Fruit fly (Drosophila melanogaster) whole organism, embryonic: ENCODE results near the gene ocn.

Experiments used
- BEAF-32 ChIP-seq: fragments of 200-800 bp; sonication (Bioruptor generic); optimal IDR thresholded peaks from 3 replicates; lab custom pipeline; 2017; ENCODE audit warnings: missing biosample characterization, missing genetic modification characterization, mild to moderate bottlenecking, moderate library complexity, missing genetic modification reagents
- BtbVII ChIP-seq: fragments of 200-800 bp; sonication (Bioruptor generic); optimal IDR thresholded peaks from 3 replicates; lab custom pipeline; 2017; ENCODE audit warnings: missing biosample characterization, mild to moderate bottlenecking, missing genetic modification characterization
- CG11504 ChIP-seq: fragments of 200-800 bp; sonication (Bioruptor generic); optimal IDR thresholded peaks from 3 replicates; lab custom pipeline; 2019; ENCODE audit warnings: missing biosample characterization, mild to moderate bottlenecking, missing genetic modification characterization, moderate library complexity
- CG12236 ChIP-seq: fragments of 200-800 bp; sonication (Bioruptor generic); optimal IDR thresholded peaks from 2 replicates; lab custom pipeline; 2016; ENCODE audit warnings: missing biosample characterization, missing genetic modification characterization
- CG12391 ChIP-seq: fragments of 200-800 bp; sonication (Bioruptor generic); optimal IDR thresholded peaks from 3 replicates; lab custom pipeline; 2018; ENCODE audit warnings: missing biosample characterization, mild to moderate bottlenecking, missing genetic modification characterization, moderate library complexity
- CG14014 ChIP-seq: fragments of 200-800 bp; sonication (Bioruptor generic); IDR thresholded peaks from 2 replicates; pipeline ENCODE4 v1.3.6; 2022; ENCODE audit warnings: missing biosample characterization, missing genetic modification characterization
- CG14050 ChIP-seq: fragments of 200-800 bp; sonication (Bioruptor generic); IDR thresholded peaks from 3 replicates; pipeline ENCODE4 v1.3.6; 2022; ENCODE audit warnings: missing biosample characterization, missing genetic modification characterization
- CG14710 ChIP-seq: fragments of 200-800 bp; sonication (Bioruptor generic); optimal IDR thresholded peaks from 3 replicates; lab custom pipeline; 2019; ENCODE audit warnings: missing biosample characterization, mild to moderate bottlenecking, missing genetic modification characterization, moderate library complexity
- CG15269 ChIP-seq: fragments of 200-800 bp; sonication (Bioruptor generic); optimal IDR thresholded peaks from 2 replicates; lab custom pipeline; 2018; ENCODE audit warnings: missing biosample characterization, mild to moderate bottlenecking, missing genetic modification characterization, moderate library complexity
- CG16813 ChIP-seq: fragments of 200-800 bp; sonication (Bioruptor generic); IDR thresholded peaks from 3 replicates; pipeline ENCODE4 v1.3.6; 2022; ENCODE audit warnings: missing biosample characterization, missing genetic modification characterization; ENCODE audit not compliant: partially characterized antibody
- CG18599 ChIP-seq: fragments of 200-800 bp; sonication (Bioruptor generic); optimal IDR thresholded peaks from 3 replicates; lab custom pipeline; 2017; ENCODE audit warnings: missing biosample characterization, missing genetic modification characterization, mild to moderate bottlenecking, moderate library complexity, missing genetic modification reagents
- CG2199 ChIP-seq: fragments of 200-800 bp; sonication (Bioruptor generic); IDR thresholded peaks from 3 replicates; pipeline ENCODE4 v1.3.6; 2022; ENCODE audit warnings: missing biosample characterization, missing genetic modification characterization
- CG2202 ChIP-seq: fragments of 200-800 bp; sonication (Bioruptor generic); optimal IDR thresholded peaks from 2 replicates; lab custom pipeline; 2018; ENCODE audit warnings: missing biosample characterization, mild to moderate bottlenecking, missing genetic modification characterization
- CG32532 ChIP-seq: fragments of 200-800 bp; sonication (Bioruptor generic); IDR thresholded peaks from 2 replicates; pipeline ENCODE4 v1.3.6; 2022; ENCODE audit warnings: missing biosample characterization, missing genetic modification characterization
- CG3995 ChIP-seq: fragments of 200-800 bp; sonication (Bioruptor generic); optimal IDR thresholded peaks from 3 replicates; lab custom pipeline; 2016; ENCODE audit warnings: missing biosample characterization, missing genetic modification characterization
- CG4617 ChIP-seq: fragments of 200-800 bp; sonication (Bioruptor generic); optimal IDR thresholded peaks from 3 replicates; lab custom pipeline; 2016; ENCODE audit warnings: missing biosample characterization, missing genetic modification characterization, borderline replicate concordance
- CG4820 ChIP-seq: fragments of 200-800 bp; sonication (Bioruptor generic); optimal IDR thresholded peaks from 3 replicates; lab custom pipeline; 2016; ENCODE audit warnings: missing biosample characterization, missing genetic modification characterization
- CG6683 ChIP-seq: fragments of 200-800 bp; sonication (Bioruptor generic); optimal IDR thresholded peaks from 2 replicates; lab custom pipeline; 2017; ENCODE audit warnings: missing biosample characterization, mild to moderate bottlenecking, missing genetic modification characterization, missing genetic modification reagents
- CG6791 ChIP-seq: fragments of 200-800 bp; sonication (Bioruptor generic); IDR thresholded peaks from 3 replicates; pipeline ENCODE4 v1.3.6; 2022; ENCODE audit warnings: missing biosample characterization, missing genetic modification characterization; ENCODE audit not compliant: partially characterized antibody
- CG6813 ChIP-seq: fragments of 200-800 bp; sonication (Bioruptor generic); optimal IDR thresholded peaks from 2 replicates; lab custom pipeline; 2017; ENCODE audit warnings: missing biosample characterization, missing genetic modification characterization, mild to moderate bottlenecking, moderate library complexity, missing genetic modification reagents
- CG8478 ChIP-seq: fragments of >200 bp; optimal IDR thresholded peaks from 2 replicates; lab custom pipeline; 2018
- CG8924 ChIP-seq: fragments of 200-800 bp; optimal IDR thresholded peaks from 3 replicates; lab custom pipeline; 2019; ENCODE audit warnings: missing biosample characterization, mild to moderate bottlenecking, missing genetic modification characterization, moderate library complexity
- Chrac-16 ChIP-seq: fragments of 200-800 bp; sonication (Bioruptor generic); optimal IDR thresholded peaks from 3 replicates; lab custom pipeline; 2016; ENCODE audit warnings: missing biosample characterization, missing genetic modification characterization
- Dek ChIP-seq: fragments of 200-800 bp; sonication (Bioruptor generic); optimal IDR thresholded peaks from 3 replicates; lab custom pipeline; 2019; ENCODE audit warnings: missing biosample characterization, mild to moderate bottlenecking, missing genetic modification characterization, moderate library complexity
- Dref ChIP-seq: fragments of 200-800 bp; sonication (Bioruptor generic); IDR thresholded peaks from 2 replicates; pipeline ENCODE4 v1.3.6; 2022; ENCODE audit warnings: missing biosample characterization, missing genetic modification characterization
- Drgx ChIP-seq: fragments of 200-800 bp; sonication (Bioruptor generic); IDR thresholded peaks from 2 replicates; pipeline ENCODE4 v1.3.6; 2022; ENCODE audit warnings: missing biosample characterization, missing genetic modification characterization
- E2f1 ChIP-seq: fragments of 200-800 bp; sonication (Bioruptor generic); IDR thresholded peaks from 2 replicates; pipeline ENCODE4 v1.3.6; 2022; ENCODE audit warnings: missing biosample characterization, missing genetic modification characterization
- Ets65A ChIP-seq: fragments of 200-800 bp; sonication (Bioruptor generic); peaks from one replicate; lab custom pipeline; 2016; ENCODE audit warnings: missing biosample characterization, missing genetic modification characterization
- Hmr ChIP-seq: fragments of 200-800 bp; sonication (Bioruptor generic); optimal IDR thresholded peaks from 3 replicates; lab custom pipeline; 2017; ENCODE audit warnings: mild to moderate bottlenecking, missing biosample characterization, missing genetic modification reagents, missing genetic modification characterization
- Rx ChIP-seq: fragments of 200-800 bp; sonication (Bioruptor generic); IDR thresholded peaks from 2 replicates; pipeline ENCODE4 v1.3.6; 2022; ENCODE audit warnings: missing biosample characterization, missing genetic modification characterization
- Trl ChIP-seq, 3 experiments: fragments of >200 bp in 2 of 3; fragments of 200-800 bp in 1 of 3; sonication (Bioruptor generic) in 1 of 3; optimal IDR thresholded peaks; 2 replicates in 1 of 3; 3 replicates in 2 of 3; lab custom pipeline; 2016 to 2017; ENCODE audit warnings: missing biosample characterization in 1 of 3, missing genetic modification characterization in 1 of 3
- bowl ChIP-seq: fragments of 200-800 bp; sonication (Bioruptor generic); IDR thresholded peaks from 2 replicates; pipeline ENCODE4 v1.3.6; 2022; ENCODE audit warnings: missing biosample characterization, missing genetic modification characterization
- corto ChIP-seq: fragments of 200-800 bp; sonication (Bioruptor generic); optimal IDR thresholded peaks from 2 replicates; lab custom pipeline; 2016; ENCODE audit warnings: missing biosample characterization, mild to moderate bottlenecking, missing genetic modification characterization, moderate library complexity
- da ChIP-seq: fragments of 200-800 bp; sonication (Bioruptor generic); optimal IDR thresholded peaks from 2 replicates; lab custom pipeline; 2016; ENCODE audit warnings: missing biosample characterization, missing genetic modification characterization
- fd64A ChIP-seq: fragments of 200-800 bp; sonication (Bioruptor generic); optimal IDR thresholded peaks from 3 replicates; lab custom pipeline; 2018; ENCODE audit warnings: missing biosample characterization, mild to moderate bottlenecking, missing genetic modification characterization
- ftz-f1 ChIP-seq: fragments of 200-800 bp; sonication (Bioruptor generic); optimal IDR thresholded peaks from 2 replicates; lab custom pipeline; 2016; ENCODE audit warnings: missing biosample characterization, missing genetic modification characterization
- hbn ChIP-seq: fragments of 200-800 bp; sonication (Bioruptor generic); IDR thresholded peaks from 2 replicates; pipeline ENCODE4 v1.3.6; 2022; ENCODE audit warnings: missing biosample characterization, missing genetic modification characterization; ENCODE audit not compliant: partially characterized antibody
- odd ChIP-seq: fragments of 200-800 bp; sonication (Bioruptor generic); optimal IDR thresholded peaks from 2 replicates; lab custom pipeline; 2017; ENCODE audit warnings: missing biosample characterization, mild to moderate bottlenecking, missing genetic modification characterization
- pros ChIP-seq: fragments of 200-800 bp; sonication (Bioruptor generic); optimal IDR thresholded peaks from 3 replicates; lab custom pipeline; 2019; ENCODE audit warnings: missing biosample characterization, mild to moderate bottlenecking, missing genetic modification characterization, moderate library complexity
- sisA ChIP-seq: fragments of 200-800 bp; sonication (Bioruptor generic); IDR thresholded peaks from 2 replicates; pipeline ENCODE4 v1.3.6; 2022; ENCODE audit warnings: missing biosample characterization, missing genetic modification characterization
- sob ChIP-seq: fragments of 200-800 bp; sonication (Bioruptor generic); IDR thresholded peaks from 2 replicates; pipeline ENCODE4 v1.3.6; 2022; ENCODE audit warnings: missing biosample characterization, missing genetic modification characterization
- toy ChIP-seq: fragments of 200-800 bp; sonication (Bioruptor generic); IDR thresholded peaks from 2 replicates; pipeline ENCODE4 v1.3.6; 2022; ENCODE audit warnings: missing biosample characterization, missing genetic modification characterization
- trem ChIP-seq: fragments of 200-800 bp; optimal IDR thresholded peaks from 3 replicates; lab custom pipeline; 2019; ENCODE audit warnings: missing biosample characterization, mild to moderate bottlenecking, missing genetic modification characterization, moderate library complexity
- vvl ChIP-seq: fragments of 200-800 bp; sonication (Bioruptor generic); IDR thresholded peaks from 2 replicates; pipeline ENCODE4 v1.3.6; 2022; ENCODE audit warnings: missing biosample characterization, missing genetic modification characterization
- zfh1 ChIP-seq: fragments of 200-800 bp; sonication (Bioruptor generic); IDR thresholded peaks from 3 replicates; pipeline ENCODE4 v1.3.6; 2022; ENCODE audit warnings: missing biosample characterization, missing genetic modification characterization

Gene ocn

dm6 chr3R:30022452-30023028 is 15.0 kb downstream of the ocn start, which contains the start of the genes RpS28a and Axn (continued):
- TF ChIP-seq ftz-f1 (GFP tag; lab: Kevin White, UChicago) (peak; percentile 98), sisA (GFP tag; lab: Robert Waterston, UW) (peak; percentile 33; the same call in 1 of the 2 replicates), trem (tag; lab: Kevin White, UChicago) (peak; percentile 99), CG14014 (GFP tag; lab: Robert Waterston, UW) (no peak), E2f1 (GFP tag; lab: Robert Waterston, UW) (no peak)
- TF ChIP-seq, all 482 proteins: peak for 110

- TF ChIP-seq Drgx (GFP tag; lab: Robert Waterston, UW) (peak; percentile 46), Rx (0 out of 2 replicates have a peak, but pooled peaks have one; percentile 20), pros (GFP tag; lab: Kevin White, UChicago) (peak; percentile 62), zfh1 (GFP tag; lab: Robert Waterston, UW) (0 out of 3 replicates have a peak, but pooled peaks have one; percentile 33), CG14050 (no peak), CG16813 (GFP tag; lab: Robert Waterston, UW) (peak; percentile 79), corto (GFP tag; lab: Kevin White, UChicago) (no peak), CG12391 (peak; percentile 6), Chrac-16 (GFP tag; lab: Kevin White, UChicago) (no peak), CG4820 (GFP tag; lab: Kevin White, UChicago) (no peak), Dek (tag; lab: Kevin White, UChicago) (peak; percentile 43), hbn (GFP tag; lab: Robert Waterston, UW) (peak; percentile 89), CG15269 (no peak), CG6791 (GFP tag; lab: Robert Waterston, UW) (peak; percentile 86), CG8478 (lab: Kevin White, UChicago) (peak; percentile 58), sob (GFP tag; lab: Robert Waterston, UW) (peak; percentile 37; the same call in 1 of the 2 replicates), da (GFP tag; lab: Kevin White, UChicago) (peak; percentile 23), CG6683 (peak; percentile 10), CG3995 (GFP tag; lab: Kevin White, UChicago) (peak; percentile 3), bowl (GFP tag; lab: Robert Waterston, UW) (peak; percentile 53; the same call in 1 of the 2 replicates), Trl (optimal IDR thresholded peaks at IDR 0.05; lab: Kevin White, UChicago) (peak; percentile 45 to 61), Trl (GFP tag; optimal IDR thresholded peaks at IDR 0.05; lab: Kevin White, UChicago) (peak; percentile 30), Dref (peak; percentile 77), CG2199 (peak; percentile 74; the same call in 1 of the 3 replicates), CG6813 (GFP tag; lab: Kevin White, UChicago) (peak; percentile 55), BEAF-32 (GFP tag; lab: Kevin White, UChicago) (peak; percentile 90), odd (GFP tag; lab: Kevin White, UChicago) (peak; percentile 69), CG4617 (GFP tag; lab: Kevin White, UChicago) (peak; percentile 12), BtbVII (GFP tag; lab: Kevin White, UChicago) (peak; percentile 63), CG32532 (peak; percentile 21; the same call in 1 of the 2 replicates), vvl (peak; percentile 84), CG18599 (GFP tag; lab: Kevin White, UChicago) (no peak), Ets65A (GFP tag; lab: Kevin White, UChicago) (peak; percentile 87), CG8924 (peak; percentile 83), toy (GFP tag; lab: Robert Waterston, UW) (no peak), CG12236 (GFP tag; lab: Kevin White, UChicago) (peak; percentile 14), fd64A (GFP tag; lab: Kevin White, UChicago) (peak; percentile 67), Hmr (peak; percentile 31), CG2202 (tag; lab: Kevin White, UChicago) (peak; percentile 66), CG14710 (tag; lab: Kevin White, UChicago) (peak; percentile 19), CG11504 (tag; lab: Kevin White, UChicago) (no peak)
Measured at dm6 chr3R:30021559-30022451, 15.7 kb downstream of the ocn start, which contains the start of gene Mgat2. Gene Mgat2 (minus strand): TSS chr3R:30022221.
